Worm (Caenorhabditis elegans): ENCODE results near the gene lbp-1.

The lbp-1 gene

DNA sequence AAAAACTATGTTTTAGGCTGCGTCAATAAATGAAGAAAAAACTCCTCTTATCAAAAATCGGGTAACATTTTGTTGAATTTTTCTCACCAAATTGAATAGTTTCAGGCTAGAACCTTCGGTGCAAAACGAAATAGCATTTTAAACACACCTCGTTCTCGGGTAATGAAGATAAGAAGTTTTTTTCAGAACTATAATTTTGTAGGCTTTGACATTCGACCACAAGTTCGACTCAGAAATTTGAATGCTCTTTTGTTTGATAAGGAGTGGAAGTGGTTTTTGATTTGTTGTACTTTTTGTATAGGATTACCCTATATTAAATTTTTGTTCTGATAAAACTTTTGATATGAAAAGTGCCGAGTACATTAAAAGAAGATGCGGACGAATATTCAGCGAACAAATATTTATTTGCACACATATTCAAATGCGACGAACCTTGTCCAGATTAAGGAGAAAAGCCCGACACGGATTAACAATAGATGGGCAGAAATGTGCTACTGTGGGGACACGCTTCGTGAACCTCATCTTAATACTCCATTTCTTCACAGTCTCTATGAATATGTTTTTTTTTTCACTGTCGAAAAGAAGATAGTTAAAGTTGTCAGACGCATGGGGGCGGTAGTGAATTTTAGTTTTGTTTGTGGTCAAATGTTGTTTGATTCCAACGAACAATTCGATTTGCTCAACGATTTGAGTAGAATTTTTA, 47.8 kb downstream of the lbp-1 start:
- TF ChIP-seq lsy-27 (tag; optimal IDR thresholded peaks at IDR 0.05; ENCODE audit: borderline replicate concordance, insufficient read depth) (no peak), Y67H2A.10 (GFP tag; conservative IDR thresholded peaks at IDR 0.05) (no peak), nhr-80 (tag; optimal IDR thresholded peaks at IDR 0.05) (peak; percentile 93), him-1 (tag; optimal IDR thresholded peaks at IDR 0.05) (no peak), sdz-38 (tag; optimal IDR thresholded peaks at IDR 0.05) (no peak), B0336.3 (GFP tag; IDR thresholded peaks at IDR 0.05) (no peak), lsl-1 (GFP tag; optimal IDR thresholded peaks at IDR 0.05) (no peak)
